Worm (Caenorhabditis elegans): Measurements from ENCODE around the gene gck-3.

Gene gck-3

ce11 chrV:17951172-17951999 is 15.3 kb downstream of the gck-3 start, which contains the start of gene Y59A8B.24 (continued):
- TF ChIP-seq ceh-91 (GFP tag; IDR thresholded peaks at IDR 0.05) = peak; percentile 48; the same call in 1 of the 2 replicates
- TF ChIP-seq ztf-3 (GFP tag; optimal IDR thresholded peaks at IDR 0.05) = peak; percentile 67
- peak; percentile 71; the same call in 1 of the 2 replicates for TF ChIP-seq cebp-1 (GFP tag; IDR thresholded peaks at IDR 0.05)
- TF ChIP-seq cebp-1 (tag; optimal IDR thresholded peaks at IDR 0.05) = peak; percentile 91
- no peak for TF ChIP-seq snpc-1.3 (tag; optimal IDR thresholded peaks at IDR 0.05; ENCODE audit: insufficient read depth)
- no peak for TF ChIP-seq dpl-1 (GFP tag; optimal IDR thresholded peaks at IDR 0.05)
- TF ChIP-seq ztf-25 (GFP tag; IDR thresholded peaks at IDR 0.05) = peak; percentile 78; the same call in 1 of the 2 replicates
- peak in 1 of 3 experiments; percentile 70 for TF ChIP-seq lin-35 (GFP tag; optimal IDR thresholded peaks at IDR 0.05)
- TF ChIP-seq C06A6.2 (GFP tag; conservative IDR thresholded peaks at IDR 0.05) = peak; percentile 58
- no peak for TF ChIP-seq fkh-3 (tag; optimal IDR thresholded peaks at IDR 0.05)
- TF ChIP-seq hrde-1 (tag; optimal IDR thresholded peaks at IDR 0.05; ENCODE audit: borderline replicate concordance) = no peak
- TF ChIP-seq F23B12.7 (tag; optimal IDR thresholded peaks at IDR 0.05; ENCODE audit: insufficient read depth) = peak; percentile 28
- peak; percentile 61; the same call in 1 of the 2 replicates for TF ChIP-seq rcor-1 (GFP tag; IDR thresholded peaks at IDR 0.05)
- TF ChIP-seq let-526 (GFP tag; IDR thresholded peaks at IDR 0.05) = peak; percentile 81; the same call in 1 of the 2 replicates
- TF ChIP-seq B0261.1 (tag; optimal IDR thresholded peaks at IDR 0.05) = peak; percentile 9
- TF ChIP-seq ama-1 (optimal IDR thresholded peaks at IDR 0.05) = peak; percentile 60
- peak in 1 of 2 experiments; percentile 8 for TF ChIP-seq ama-1 (GFP tag; optimal IDR thresholded peaks at IDR 0.05)
- no peak for TF ChIP-seq F55B11.4 (tag; optimal IDR thresholded peaks at IDR 0.05; ENCODE audit: borderline replicate concordance, insufficient read depth)
- no peak for TF ChIP-seq lag-1 (GFP tag; IDR thresholded peaks at IDR 0.05)
- no peak for TF ChIP-seq ztf-28 (GFP tag; IDR thresholded peaks at IDR 0.05)
- peak; percentile 67; the same call in 1 of the 2 replicates for TF ChIP-seq egl-44 (GFP tag; IDR thresholded peaks at IDR 0.05)
- TF ChIP-seq Y53G8AR.9 (GFP tag; conservative IDR thresholded peaks at IDR 0.05) = peak; percentile 83; the same call in 1 of the 2 replicates
- TF ChIP-seq egrh-3 (GFP tag; IDR thresholded peaks at IDR 0.05) = peak; percentile 96
- no peak for TF ChIP-seq egl-18 (GFP tag; IDR thresholded peaks at IDR 0.05)
- peak; percentile 32 for TF ChIP-seq snpc-4 (GFP tag; optimal IDR thresholded peaks at IDR 0.05)
- peak; percentile 30 to 83 (median 70) for TF ChIP-seq snpc-4 (tag; optimal IDR thresholded peaks at IDR 0.05)
- TF ChIP-seq bed-1 (GFP tag; IDR thresholded peaks at IDR 0.05) = 0 out of 2 replicates have a peak, but pooled peaks have one; percentile 43
- no peak for TF ChIP-seq F37B4.10 (GFP tag; IDR thresholded peaks at IDR 0.05)
- peak; percentile 68; the same call in 1 of the 2 replicates for TF ChIP-seq attf-6 (GFP tag; IDR thresholded peaks at IDR 0.05)
- 0 out of 2 replicates have a peak, but pooled peaks have one; percentile 17 for TF ChIP-seq ceh-100 (GFP tag; IDR thresholded peaks at IDR 0.05)
- peak; percentile 16 for TF ChIP-seq F22D6.2 (tag; optimal IDR thresholded peaks at IDR 0.05)
- peak; percentile 70 for TF ChIP-seq B0035.1 (tag; optimal IDR thresholded peaks at IDR 0.05)
- no peak for TF ChIP-seq B0019.2 (GFP tag; conservative IDR thresholded peaks at IDR 0.05)
- TF ChIP-seq T07F8.4 (tag; optimal IDR thresholded peaks at IDR 0.05) = peak; percentile 17
- TF ChIP-seq ets-4 (GFP tag; optimal IDR thresholded peaks at IDR 0.05) = peak; percentile 67
- no peak for TF ChIP-seq mes-4 (tag; optimal IDR thresholded peaks at IDR 0.05)
- peak; percentile 87 for TF ChIP-seq Y67H2A.10 (GFP tag; conservative IDR thresholded peaks at IDR 0.05)
- peak; percentile 87 for TF ChIP-seq B0336.3 (GFP tag; IDR thresholded peaks at IDR 0.05)
- peak; percentile 73 for TF ChIP-seq mel-28 (tag; optimal IDR thresholded peaks at IDR 0.05; ENCODE audit: borderline replicate concordance)
- TF ChIP-seq ztf-22 (GFP tag; optimal IDR thresholded peaks at IDR 0.05) = peak; percentile 94
- peak; percentile 90 for TF ChIP-seq ekl-4 (GFP tag; IDR thresholded peaks at IDR 0.05)
- no peak for TF ChIP-seq hmg-20 (GFP tag; IDR thresholded peaks at IDR 0.05)
- peak; percentile 83 for TF ChIP-seq lir-1 (GFP tag; conservative IDR thresholded peaks at IDR 0.05)
- TF ChIP-seq mcd-1 (GFP tag; IDR thresholded peaks at IDR 0.05) = peak; percentile 89
- peak; percentile 42 for TF ChIP-seq somi-1 (GFP tag; optimal IDR thresholded peaks at IDR 0.05)
- TF ChIP-seq ztf-6 (GFP tag; IDR thresholded peaks at IDR 0.05) = 0 out of 2 replicates have a peak, but pooled peaks have one; percentile 72

Measured in whole organism, young adult.